Fruit fly (Drosophila melanogaster) whole organism, adult: ENCODE results near the gene RpL30.

Experiments
- CG11617 ChIP-seq: fragments of 200-800 bp; sonication (Bioruptor generic); optimal IDR thresholded peaks from 2 replicates; lab custom pipeline; 2017; ENCODE audit warnings: mild to moderate bottlenecking, missing biosample characterization, missing genetic modification reagents, missing genetic modification characterization
- CG1620 ChIP-seq: fragments of 200-800 bp; sonication (Bioruptor generic); optimal IDR thresholded peaks from 2 replicates; lab custom pipeline; 2016; ENCODE audit warnings: missing biosample characterization, missing genetic modification characterization
- CG5204 ChIP-seq: fragments of 200-800 bp; sonication (Bioruptor generic); optimal IDR thresholded peaks from 2 replicates; lab custom pipeline; 2016; ENCODE audit warnings: missing biosample characterization, missing genetic modification characterization
- CG7045 ChIP-seq: fragments of 200-800 bp; sonication (Bioruptor generic); optimal IDR thresholded peaks from 2 replicates; lab custom pipeline; 2017; ENCODE audit warnings: missing biosample characterization, mild to moderate bottlenecking, missing genetic modification characterization
- tj ChIP-seq: fragments of 200-800 bp; sonication (Bioruptor generic); optimal IDR thresholded peaks from 3 replicates; lab custom pipeline; 2017; ENCODE audit warnings: missing biosample characterization, mild to moderate bottlenecking, missing genetic modification characterization, moderate library complexity

DNA sequence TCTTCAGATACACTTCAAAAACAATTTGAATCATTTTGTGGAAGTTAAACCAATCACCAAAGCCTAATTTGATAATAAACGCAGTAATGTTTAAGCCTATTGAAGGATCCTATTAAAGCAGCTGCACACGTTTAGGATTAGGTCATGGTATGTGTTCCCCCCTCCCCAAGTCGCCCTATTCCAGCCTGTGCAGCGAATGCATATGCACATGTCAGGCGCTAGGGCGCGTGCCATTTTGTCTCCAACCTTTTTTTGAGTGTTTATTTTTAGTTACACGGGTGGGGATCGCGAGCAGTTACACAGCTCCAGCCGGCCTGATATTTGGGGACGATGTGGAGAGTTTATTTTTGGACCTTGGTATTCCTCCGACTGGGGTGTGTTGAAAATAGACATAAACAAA, 27.9 kb upstream of the RpL30 start:
- no peak for TF ChIP-seq CG5204
- no peak for TF ChIP-seq CG1620
- no peak for TF ChIP-seq tj (GFP tag; lab: Kevin White, UChicago)
- TF ChIP-seq CG7045 (GFP tag; lab: Kevin White, UChicago), result no peak
- no peak for TF ChIP-seq CG11617
